Worm (Caenorhabditis elegans): Measurements from ENCODE around the gene pfut-1.

ce11 chrX:3139516-3140301 is 25.9 kb upstream of the pfut-1 start:
- no peak for TF ChIP-seq nhr-237 (tag; optimal IDR thresholded peaks at IDR 0.05)
- no peak for TF ChIP-seq snpc-4 (tag; optimal IDR thresholded peaks at IDR 0.05)
- TF ChIP-seq nhr-12 (tag; optimal IDR thresholded peaks at IDR 0.05): no peak
- TF ChIP-seq ama-1 (optimal IDR thresholded peaks at IDR 0.05): no peak
- TF ChIP-seq ztf-4 (tag; optimal IDR thresholded peaks at IDR 0.05): no peak
- TF ChIP-seq lin-39 (tag; optimal IDR thresholded peaks at IDR 0.05): no peak
- TF ChIP-seq dmd-4 (tag; optimal IDR thresholded peaks at IDR 0.05): no peak
- TF ChIP-seq skn-1 (tag; optimal IDR thresholded peaks at IDR 0.05): no peak
- TF ChIP-seq egl-27 (tag; optimal IDR thresholded peaks at IDR 0.05): no peak
- no peak for TF ChIP-seq ZK546.5 (tag; optimal IDR thresholded peaks at IDR 0.05)

Data from whole organism, L2 larva.